Worm (Caenorhabditis elegans): ENCODE measurements around the gene npr-6.

Gene npr-6

ce11 chrX:10306289-10306688, 20.8 kb upstream of the npr-6 start, which contains the start of gene cnc-8:
cnc-8 (plus strand) TSS chrX:10306595.
- TF ChIP-seq unc-55 (GFP tag; optimal IDR thresholded peaks at IDR 0.05) (no peak), K02D7.2 (tag; optimal IDR thresholded peaks at IDR 0.05) (no peak), K09A11.1 (tag; optimal IDR thresholded peaks at IDR 0.05; ENCODE audit: insufficient read depth) (no peak)

- TF ChIP-seq lim-6 (tag; optimal IDR thresholded peaks at IDR 0.05) (no peak), unc-3 (GFP tag; conservative IDR thresholded peaks at IDR 0.05) (no peak), unc-3 (tag; optimal IDR thresholded peaks at IDR 0.05) (no peak), ceh-48 (tag; optimal IDR thresholded peaks at IDR 0.05) (no peak), fkh-6 (tag; optimal IDR thresholded peaks at IDR 0.05) (no peak), C38D4.7 (GFP tag; optimal IDR thresholded peaks at IDR 0.05) (no peak), ceh-19 (GFP tag; optimal IDR thresholded peaks at IDR 0.05) (no peak), ets-4 (tag; optimal IDR thresholded peaks at IDR 0.05) (no peak), pha-2 (tag; optimal IDR thresholded peaks at IDR 0.05) (no peak), ceh-14 (tag; optimal IDR thresholded peaks at IDR 0.05) (no peak), hlh-15 (tag; optimal IDR thresholded peaks at IDR 0.05) (no peak), ceh-2 (tag; optimal IDR thresholded peaks at IDR 0.05) (no peak), ceh-24 (tag; optimal IDR thresholded peaks at IDR 0.05) (no peak), T23F11.4 (GFP tag; optimal IDR thresholded peaks at IDR 0.05) (no peak), unc-55 (GFP tag; optimal IDR thresholded peaks at IDR 0.05) (no peak), pat-9 (tag; optimal IDR thresholded peaks at IDR 0.05) (no peak), ahr-1 (tag; optimal IDR thresholded peaks at IDR 0.05) (no peak), Y22D7AL.16 (tag; optimal IDR thresholded peaks at IDR 0.05) (no peak), che-1 (tag; optimal IDR thresholded peaks at IDR 0.05) (no peak), hlh-6 (tag; optimal IDR thresholded peaks at IDR 0.05) (no peak), zip-5 (tag; optimal IDR thresholded peaks at IDR 0.05) (no peak)
Measured at ce11 chrX:10304178-10304577, 18.6 kb upstream of the npr-6 start, which contains the start of gene fipr-21. fipr-21 (plus strand) TSS chrX:10304529.

ce11 chrX:10302430-10302829, 16.9 kb upstream of the npr-6 start, which contains the start of gene fip-5:
fip-5 (plus strand) TSS chrX:10302741.
- TF ChIP-seq syd-9 (tag; optimal IDR thresholded peaks at IDR 0.05) (no peak), gmeb-2 (tag; optimal IDR thresholded peaks at IDR 0.05) (no peak), nfya-1 (tag; optimal IDR thresholded peaks at IDR 0.05) (no peak), K09A11.1 (tag; optimal IDR thresholded peaks at IDR 0.05; ENCODE audit: insufficient read depth) (no peak), ceh-19 (GFP tag; optimal IDR thresholded peaks at IDR 0.05) (no peak), eyg-1 (tag; optimal IDR thresholded peaks at IDR 0.05) (no peak)

ce11 chrX:10301920-10302319, 16.4 kb upstream of the npr-6 start:
- TF ChIP-seq C08G9.2 (tag; optimal IDR thresholded peaks at IDR 0.05) (no peak), dve-1 (tag; optimal IDR thresholded peaks at IDR 0.05) (no peak), ceh-9 (tag; optimal IDR thresholded peaks at IDR 0.05) (no peak), pag-3 (tag; optimal IDR thresholded peaks at IDR 0.05; ENCODE audit: borderline replicate concordance) (no peak), npax-4 (tag; optimal IDR thresholded peaks at IDR 0.05) (no peak), sdc-2 (tag; optimal IDR thresholded peaks at IDR 0.05) (no peak), sox-2 (GFP tag; IDR thresholded peaks at IDR 0.05) (no peak), pros-1 (tag; optimal IDR thresholded peaks at IDR 0.05) (no peak), ztf-16 (tag; optimal IDR thresholded peaks at IDR 0.05) (no peak), ceh-2 (tag; optimal IDR thresholded peaks at IDR 0.05) (no peak), unc-86 (tag; optimal IDR thresholded peaks at IDR 0.05) (no peak), hlh-6 (tag; optimal IDR thresholded peaks at IDR 0.05) (no peak), che-1 (tag; optimal IDR thresholded peaks at IDR 0.05) (no peak), hlh-30 (tag; optimal IDR thresholded peaks at IDR 0.05; ENCODE audit: insufficient read depth) (no peak), ceh-30 (tag; optimal IDR thresholded peaks at IDR 0.05) (no peak), hlh-15 (tag; optimal IDR thresholded peaks at IDR 0.05) (no peak), ama-1 (optimal IDR thresholded peaks at IDR 0.05) (no peak)

Measured in whole organism, late embryonic.